Worm (Caenorhabditis elegans) whole organism, young adult: ENCODE results near the gene sra-2.

Experiments
- B0035.1 ChIP-seq: sonication (generic microtip); optimal IDR thresholded peaks from 2 replicates; lab custom pipeline; 2016; ENCODE audit warnings: missing genetic modification characterization, mild to moderate bottlenecking, missing compliant biosample characterization, missing genotype, missing genetic modification reagents
- B0261.1 ChIP-seq: sonication (generic microtip); optimal IDR thresholded peaks from 2 replicates; lab custom pipeline; 2016; ENCODE audit warnings: mild to moderate bottlenecking, missing genetic modification characterization, moderate library complexity, missing compliant biosample characterization
- C17E4.6 ChIP-seq: fragments of 200-800 bp; sonication (Bioruptor generic); IDR thresholded peaks from 2 replicates; pipeline ENCODE4 v1.3.6; 2022; ENCODE audit warnings: missing genetic modification reagents, missing genetic modification characterization, missing compliant biosample characterization
- F22D6.2 ChIP-seq: sonication (generic microtip); optimal IDR thresholded peaks from 2 replicates; lab custom pipeline; 2016; ENCODE audit warnings: mild to moderate bottlenecking, missing genetic modification characterization, missing compliant biosample characterization
- F23B12.7 ChIP-seq: sonication (generic microtip); optimal IDR thresholded peaks from 2 replicates; lab custom pipeline; 2017; ENCODE audit warnings: missing genetic modification characterization, mild to moderate bottlenecking, missing compliant biosample characterization, antibody characterized with exemption, moderate library complexity; ENCODE audit not compliant: insufficient read depth
- K11D2.4 ChIP-seq: fragments of 200-800 bp; sonication (Bioruptor generic); IDR thresholded peaks from 2 replicates; pipeline ENCODE4 v1.3.6; 2022; ENCODE audit warnings: missing genetic modification reagents, missing genetic modification characterization, missing compliant biosample characterization
- Y67H2A.10 ChIP-seq: fragments of 200-800 bp; sonication (Bioruptor generic); conservative IDR thresholded peaks from 2 replicates; pipeline ENCODE4 v1.3.6; 2022; ENCODE audit warnings: missing genetic modification reagents, missing genetic modification characterization, missing compliant biosample characterization
- aptf-2 ChIP-seq: fragments of 200-800 bp; sonication (Bioruptor generic); conservative IDR thresholded peaks from 2 replicates; pipeline ENCODE4 v1.3.6; 2022; ENCODE audit warnings: missing genetic modification reagents, missing genetic modification characterization, missing compliant biosample characterization
- athp-1 ChIP-seq: sonication (generic microtip); optimal IDR thresholded peaks from 2 replicates; lab custom pipeline; 2017; ENCODE audit warnings: mild to moderate bottlenecking, missing genetic modification characterization, missing compliant biosample characterization
- attf-3 ChIP-seq: fragments of 200-800 bp; sonication (Bioruptor generic); conservative IDR thresholded peaks from 2 replicates; pipeline ENCODE4 v1.3.6; 2022; ENCODE audit warnings: missing genetic modification reagents, missing genetic modification characterization, missing compliant biosample characterization
- ceh-40 ChIP-seq: fragments of 200-800 bp; sonication (Bioruptor generic); IDR thresholded peaks from 2 replicates; pipeline ENCODE4 v1.3.6; 2022; ENCODE audit warnings: missing genetic modification characterization, missing compliant biosample characterization
- chd-7 ChIP-seq: sonication (generic microtip); optimal IDR thresholded peaks from 2 replicates; lab custom pipeline; 2016; ENCODE audit warnings: mild to moderate bottlenecking, missing genetic modification characterization, moderate library complexity, missing compliant biosample characterization
- die-1 ChIP-seq: sonication (generic microtip); optimal IDR thresholded peaks from 2 replicates; lab custom pipeline; 2016; ENCODE audit warnings: missing genotype, mild to moderate bottlenecking, missing genetic modification characterization, missing compliant biosample characterization
- egrh-3 ChIP-seq: fragments of 200-800 bp; sonication (Bioruptor generic); IDR thresholded peaks from 2 replicates; pipeline ENCODE4 v1.3.6; 2022; ENCODE audit warnings: missing genetic modification reagents, missing genetic modification characterization, missing compliant biosample characterization
- ekl-4 ChIP-seq: fragments of 200-800 bp; sonication (Bioruptor generic); IDR thresholded peaks from 2 replicates; pipeline ENCODE4 v1.3.6; 2022; ENCODE audit warnings: missing genetic modification reagents, missing genetic modification characterization, missing compliant biosample characterization
- hlh-12 ChIP-seq: sonication (generic microtip); optimal IDR thresholded peaks from 2 replicates; lab custom pipeline; 2016; ENCODE audit warnings: missing genetic modification characterization, missing compliant biosample characterization
- hsf-1 ChIP-seq: fragments of 200-800 bp; sonication (Bioruptor generic); IDR thresholded peaks from 2 replicates; pipeline ENCODE4 v1.3.6; 2022; ENCODE audit warnings: missing genetic modification reagents, missing genetic modification characterization, missing compliant biosample characterization
- lag-1 ChIP-seq: fragments of 200-800 bp; sonication (Bioruptor generic); IDR thresholded peaks from 2 replicates; pipeline ENCODE4 v1.3.6; 2022; ENCODE audit warnings: missing genetic modification reagents, missing genetic modification characterization, missing compliant biosample characterization
- let-607 ChIP-seq, 2 experiments: fragments of 200-800 bp in 1 of 2; sonication (Bioruptor generic) in 1 of 2; sonication (generic microtip) in 1 of 2; optimal IDR thresholded peaks; 2 replicates each; lab custom pipeline; 2016 to 2018; ENCODE audit warnings: mild to moderate bottlenecking in 2 of 2, missing compliant biosample characterization in 2 of 2, missing genetic modification characterization in 2 of 2, moderate library complexity in 2 of 2, missing genotype in 1 of 2
- lin-26 ChIP-seq: fragments of 200-800 bp; sonication (Bioruptor generic); IDR thresholded peaks from 2 replicates; pipeline ENCODE4 v1.3.6; 2022; ENCODE audit warnings: missing genetic modification reagents, missing genetic modification characterization, missing compliant biosample characterization
- lin-40 ChIP-seq: sonication (generic microtip); optimal IDR thresholded peaks from 2 replicates; lab custom pipeline; 2016; ENCODE audit warnings: missing genetic modification characterization, mild to moderate bottlenecking, missing compliant biosample characterization, missing genotype, missing genetic modification reagents
- lsl-1 ChIP-seq: fragments of 200-800 bp; sonication (Bioruptor generic); optimal IDR thresholded peaks from 2 replicates; lab custom pipeline; 2018; ENCODE audit warnings: mild to moderate bottlenecking, missing genetic modification characterization, moderate library complexity, missing compliant biosample characterization
- madf-3 ChIP-seq: fragments of 200-800 bp; sonication (Bioruptor generic); IDR thresholded peaks from 2 replicates; pipeline ENCODE4 v1.3.6; 2022; ENCODE audit warnings: missing genetic modification reagents, missing genetic modification characterization, missing compliant biosample characterization
- nfya-2 ChIP-seq: fragments of 200-800 bp; sonication (Bioruptor generic); IDR thresholded peaks from 2 replicates; pipeline ENCODE4 v1.3.6; 2022; ENCODE audit warnings: missing genetic modification reagents, missing genetic modification characterization, missing compliant biosample characterization
- nhr-120 ChIP-seq: fragments of 200-800 bp; sonication (Bioruptor generic); IDR thresholded peaks from 2 replicates; pipeline ENCODE4 v1.3.6; 2022; ENCODE audit warnings: missing genetic modification characterization, missing compliant biosample characterization
- nhr-179 ChIP-seq: sonication (generic microtip); optimal IDR thresholded peaks from 2 replicates; lab custom pipeline; 2016; ENCODE audit warnings: mild to moderate bottlenecking, missing genetic modification characterization, missing compliant biosample characterization
- nhr-27 ChIP-seq: fragments of 200-800 bp; sonication (Bioruptor generic); optimal IDR thresholded peaks from 2 replicates; lab custom pipeline; 2018; ENCODE audit warnings: mild to moderate bottlenecking, missing genetic modification characterization, moderate library complexity, missing compliant biosample characterization
- nhr-80 ChIP-seq: sonication (generic microtip); optimal IDR thresholded peaks from 2 replicates; lab custom pipeline; 2016; ENCODE audit warnings: missing genetic modification characterization, missing compliant biosample characterization
- rcor-1 ChIP-seq: fragments of 200-800 bp; sonication (Bioruptor generic); IDR thresholded peaks from 2 replicates; pipeline ENCODE4 v1.3.6; 2022; ENCODE audit warnings: missing genetic modification reagents, missing genetic modification characterization, missing compliant biosample characterization
- rec-8 ChIP-seq, 2 experiments: sonication (generic microtip); optimal IDR thresholded peaks; 2 replicates each; lab custom pipeline; 2016; ENCODE audit warnings: mild to moderate bottlenecking in 2 of 2, missing genetic modification characterization in 2 of 2, missing genetic modification reagents in 2 of 2, missing genotype in 2 of 2, missing biosample characterization in 1 of 2, missing compliant biosample characterization in 1 of 2, moderate library complexity in 1 of 2
- rpc-1 ChIP-seq, 2 experiments: fragments of 150-350 bp in 1 of 2; sonication (generic microtip) in 1 of 2; optimal IDR thresholded peaks; 2 replicates each; lab custom pipeline; 2014 to 2018; ENCODE audit warnings: missing biosample characterization in 1 of 2, missing genetic modification characterization in 1 of 2, missing genetic modification reagents in 1 of 2, missing genotype in 1 of 2
- snpc-3.4 ChIP-seq: sonication (generic microtip); optimal IDR thresholded peaks from 2 replicates; lab custom pipeline; 2017; ENCODE audit warnings: missing genetic modification characterization, mild to moderate bottlenecking, missing compliant biosample characterization, antibody characterized with exemption, moderate library complexity, missing genotype, missing genetic modification reagents
- sptf-2 ChIP-seq: fragments of 200-800 bp; sonication (Bioruptor generic); optimal IDR thresholded peaks from 2 replicates; lab custom pipeline; 2018; ENCODE audit warnings: mild to moderate bottlenecking, missing genetic modification characterization, missing compliant biosample characterization
- tbp1 ChIP-seq: fragments of 200-800 bp; sonication (Bioruptor generic); optimal IDR thresholded peaks from 2 replicates; lab custom pipeline; 2018; ENCODE audit warnings: mild to moderate bottlenecking, missing genetic modification characterization, missing compliant biosample characterization
- unc-62 ChIP-seq: fragments of 150-350 bp; optimal IDR thresholded peaks from 2 replicates; lab custom pipeline; 2014; ENCODE audit warnings: missing biosample characterization, missing genetic modification reagents, missing genetic modification characterization
- xnd-1 ChIP-seq: sonication (generic microtip); optimal IDR thresholded peaks from 2 replicates; lab custom pipeline; 2016; ENCODE audit warnings: missing genotype, missing genetic modification reagents, missing genetic modification characterization, missing compliant biosample characterization
- ztf-25 ChIP-seq: fragments of 200-800 bp; sonication (Bioruptor generic); IDR thresholded peaks from 2 replicates; pipeline ENCODE4 v1.3.6; 2022; ENCODE audit warnings: missing genetic modification reagents, missing genetic modification characterization, missing compliant biosample characterization

sra-2 gene

DNA sequence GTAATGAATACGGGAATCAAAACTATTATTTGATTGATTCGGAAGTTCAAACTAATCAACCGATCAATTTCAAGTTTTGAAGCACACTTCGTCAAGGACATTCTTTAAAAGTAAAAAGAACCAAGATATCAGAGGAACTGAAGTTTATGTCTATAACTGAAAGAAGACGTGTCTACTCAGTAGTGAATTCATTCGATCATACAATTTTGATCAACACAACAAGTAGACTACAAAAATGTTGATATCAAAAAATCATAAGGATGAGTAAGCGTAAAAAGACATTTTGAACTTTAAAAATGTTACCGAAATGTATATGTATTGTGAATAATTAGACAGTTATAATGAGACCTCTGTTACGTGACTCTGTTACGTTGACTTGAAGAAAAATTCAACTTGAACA lies 14.2 kb downstream of the sra-2 start, which contains the start of gene sra-4:
Gene sra-4 (minus strand): TSS at position 101 of the 400 bp plus-strand sequence.
- TF ChIP-seq tbp1 (GFP tag; lab: Kevin White, UChicago) = no peak
- no peak for TF ChIP-seq C17E4.6 (GFP tag; lab: Robert Waterston, UW)
- no peak for TF ChIP-seq ztf-25 (GFP tag; lab: Robert Waterston, UW)
- TF ChIP-seq madf-3 = no peak
- no peak for TF ChIP-seq nhr-80 (tag; lab: Kevin White, UChicago)
- no peak for TF ChIP-seq nfya-2
- no peak for TF ChIP-seq nhr-179 (tag; lab: Kevin White, UChicago)
- no peak for TF ChIP-seq F23B12.7 (tag; lab: Kevin White, UChicago)
- TF ChIP-seq snpc-3.4 = no peak
- no peak for TF ChIP-seq rcor-1 (GFP tag; lab: Robert Waterston, UW)
- TF ChIP-seq let-607 (tag; optimal IDR thresholded peaks at IDR 0.05; lab: Kevin White, UChicago) = no peak
- TF ChIP-seq B0035.1 (tag; lab: Kevin White, UChicago) = no peak
- TF ChIP-seq lin-26 = no peak

DNA sequence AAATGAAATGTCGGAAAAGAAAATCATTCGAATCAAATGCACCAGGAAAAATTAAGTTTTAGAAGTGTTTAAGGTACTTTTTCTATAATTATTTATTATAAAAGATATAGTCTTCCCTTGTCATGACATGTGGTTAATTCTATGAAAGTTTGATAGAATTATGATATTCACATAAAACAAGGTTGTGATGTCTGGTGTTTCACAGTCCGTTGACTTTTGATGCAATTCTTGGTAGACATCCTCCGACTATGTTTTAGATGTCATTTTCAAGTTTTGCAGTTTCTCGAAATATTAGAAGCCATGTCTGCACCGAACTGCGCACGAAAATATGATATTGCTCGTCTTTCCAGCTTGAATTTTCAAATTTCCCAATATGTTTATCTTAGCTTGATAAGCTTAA lies 15.8 kb downstream of the sra-2 start, which contains the start of gene sra-7:
Gene sra-7 (plus strand): TSS at position 301 of the 400 bp plus-strand sequence.
- TF ChIP-seq F22D6.2 (tag; lab: Kevin White, UChicago) (no peak), hsf-1 (GFP tag; lab: Robert Waterston, UW) (no peak), egrh-3 (no peak), lin-40 (no peak), nhr-27 (tag; lab: Kevin White, UChicago) (no peak), sptf-2 (GFP tag; lab: Kevin White, UChicago) (no peak)

DNA sequence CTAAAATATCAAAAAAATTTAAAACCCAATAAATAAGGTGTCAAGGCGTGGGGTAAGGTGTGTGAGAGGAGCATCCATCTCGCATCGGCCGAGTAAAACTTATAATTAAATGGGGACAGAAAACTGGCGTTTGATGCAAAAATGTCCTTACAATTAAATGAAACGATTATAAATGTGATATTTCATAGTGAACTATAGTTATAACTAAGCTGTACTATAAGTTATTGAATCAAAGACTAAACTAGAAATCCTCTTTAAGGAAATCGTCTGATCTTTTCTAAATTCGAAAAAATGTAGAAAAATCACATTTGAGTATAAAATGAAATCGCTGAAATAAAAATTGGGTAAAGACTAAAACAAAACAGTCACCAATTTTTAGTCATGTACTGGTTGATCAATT lies 22.1 kb downstream of the sra-2 start, which contains the start of gene sra-6:
Gene sra-6 (minus strand): TSS at position 101 of the 400 bp plus-strand sequence.
- TF ChIP-seq die-1 (no peak), nhr-120 (no peak), tbp1 (GFP tag; lab: Kevin White, UChicago) (no peak), Y67H2A.10 (no peak), athp-1 (tag; lab: Kevin White, UChicago) (no peak), hlh-12 (tag; lab: Kevin White, UChicago) (no peak), egrh-3 (no peak), attf-3 (GFP tag; lab: Robert Waterston, UW) (no peak), ekl-4 (GFP tag; lab: Robert Waterston, UW) (no peak), aptf-2 (GFP tag; lab: Robert Waterston, UW) (no peak), xnd-1 (tag; lab: Kevin White, UChicago) (no peak), lag-1 (no peak), B0261.1 (tag; lab: Kevin White, UChicago) (no peak), rpc-1 (optimal IDR thresholded peaks at IDR 0.05; lab: Kevin White, UChicago) (no peak), rpc-1 (tag; optimal IDR thresholded peaks at IDR 0.05; lab: Kevin White, UChicago) (no peak), chd-7 (tag; lab: Kevin White, UChicago) (no peak), lsl-1 (GFP tag; lab: Kevin White, UChicago) (no peak), K11D2.4 (no peak)
- TF ChIP-seq, all 124 proteins: peak for 0

DNA sequence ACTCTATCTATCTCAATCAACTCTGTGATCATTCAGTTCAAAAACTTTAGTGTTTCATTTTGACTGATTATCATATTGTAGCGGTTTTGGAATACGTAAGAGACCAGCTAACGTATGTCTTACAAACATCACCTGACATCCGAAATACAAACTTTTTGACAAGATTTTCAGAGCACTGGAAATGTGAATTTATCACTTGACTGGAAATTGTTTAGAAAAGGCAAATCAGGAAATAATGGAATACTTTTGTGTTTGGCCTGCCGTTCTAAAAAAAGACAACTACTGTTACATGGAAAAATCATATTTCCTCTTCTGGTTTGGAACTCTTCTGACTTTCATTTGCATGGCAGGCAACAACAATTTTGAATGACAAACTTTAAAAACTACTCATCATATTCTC lies 23.0 kb downstream of the sra-2 start, which contains the start of gene F35H8.12:
Gene F35H8.12 (plus strand): TSS at position 301 of the 400 bp plus-strand sequence.
- TF ChIP-seq unc-62 (GFP tag; lab: Kevin White, UChicago) (no peak), ceh-40 (GFP tag; lab: Robert Waterston, UW) (no peak), rec-8 (tag; optimal IDR thresholded peaks at IDR 0.05; lab: Kevin White, UChicago) (no peak), athp-1 (tag; lab: Kevin White, UChicago) (no peak)
